Worm (Caenorhabditis elegans): ENCODE measurements around the gene nhr-27.

nhr-27 gene

DNA sequence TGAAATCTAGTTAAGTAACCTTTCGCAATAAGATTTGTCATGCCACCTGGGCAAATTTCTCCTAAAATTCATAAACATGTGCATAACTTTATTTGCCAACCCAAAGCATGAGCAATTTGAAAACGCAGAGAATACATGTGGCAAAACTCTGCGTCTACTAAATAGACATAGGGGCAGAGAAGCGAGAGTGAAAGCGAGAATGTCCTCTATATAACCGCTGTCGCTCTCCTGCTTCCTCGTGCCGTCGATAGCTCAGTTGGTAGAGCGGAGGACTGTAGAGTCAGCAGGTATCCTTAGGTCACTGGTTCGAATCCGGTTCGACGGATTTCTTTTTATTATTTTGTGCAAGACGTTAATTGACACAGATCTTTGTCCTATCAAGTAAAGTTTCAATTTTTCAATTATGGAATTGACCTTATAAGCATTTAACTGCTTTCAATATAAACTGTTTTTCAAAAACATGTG, 143.1 kb downstream of the nhr-27 start (continued):
- TF ChIP-seq dmd-8 (GFP tag; IDR thresholded peaks at IDR 0.05) (peak; percentile 93), lin-38 (GFP tag; IDR thresholded peaks at IDR 0.05) (peak; percentile 80), ceh-44 (GFP tag; IDR thresholded peaks at IDR 0.05) (peak; percentile 94), lin-15B (tag; optimal IDR thresholded peaks at IDR 0.05) (no peak), unc-62 (GFP tag; optimal IDR thresholded peaks at IDR 0.05 in 1 of 2) (peak in 1 of 2 experiments; percentile 90), unc-62 (tag; optimal IDR thresholded peaks at IDR 0.05) (no peak), nhr-6 (tag; optimal IDR thresholded peaks at IDR 0.05) (peak; percentile 32), fos-1 (tag; optimal IDR thresholded peaks at IDR 0.05) (no peak), F26F4.8 (GFP tag; conservative IDR thresholded peaks at IDR 0.05) (peak; percentile 86), dmd-6 (GFP tag; IDR thresholded peaks at IDR 0.05) (peak; percentile 70), lir-3 (tag; optimal IDR thresholded peaks at IDR 0.05) (peak; percentile 63), nhr-42 (GFP tag; IDR thresholded peaks at IDR 0.05) (peak; percentile 86), nhr-48 (tag; optimal IDR thresholded peaks at IDR 0.05) (peak; percentile 82), madf-9 (GFP tag; conservative IDR thresholded peaks at IDR 0.05) (peak; percentile 76), nhr-41 (GFP tag; IDR thresholded peaks at IDR 0.05) (peak; percentile 92), pha-4 (GFP tag; IDR thresholded peaks at IDR 0.05) (peak; percentile 95), pha-4 (tag; optimal IDR thresholded peaks at IDR 0.05) (no peak), snpc-4 (tag; optimal IDR thresholded peaks at IDR 0.05) (no peak), nhr-11 (tag; optimal IDR thresholded peaks at IDR 0.05) (peak; percentile 61), lin-13 (GFP tag; optimal IDR thresholded peaks at IDR 0.05) (peak; percentile 20), Y5F2A.4 (GFP tag; optimal IDR thresholded peaks at IDR 0.05) (peak; percentile 65), unc-39 (tag; optimal IDR thresholded peaks at IDR 0.05) (no peak), spr-3 (GFP tag; optimal IDR thresholded peaks at IDR 0.05) (peak; percentile 66), zfp-3 (GFP tag; conservative IDR thresholded peaks at IDR 0.05) (peak; percentile 58; the same call in 1 of the 2 replicates), nhr-77 (tag; optimal IDR thresholded peaks at IDR 0.05) (no peak), mep-1 (tag; optimal IDR thresholded peaks at IDR 0.05) (peak; percentile 85), rbr-2 (tag; optimal IDR thresholded peaks at IDR 0.05) (peak; percentile 86), jun-1 (tag; optimal IDR thresholded peaks at IDR 0.05) (no peak), F44E2.7 (GFP tag; IDR thresholded peaks at IDR 0.05) (peak; percentile 95), daf-12 (tag; optimal IDR thresholded peaks at IDR 0.05) (no peak), saeg-2 (GFP tag; IDR thresholded peaks at IDR 0.05) (peak; percentile 77), vab-7 (GFP tag; IDR thresholded peaks at IDR 0.05) (peak; percentile 95), ctbp-1 (GFP tag; IDR thresholded peaks at IDR 0.05) (peak; percentile 94), zag-1 (tag; optimal IDR thresholded peaks at IDR 0.05) (no peak), mdt-29 (GFP tag; IDR thresholded peaks at IDR 0.05) (peak; percentile 86), ztf-7 (tag; optimal IDR thresholded peaks at IDR 0.05) (peak; percentile 54), ceh-82 (tag; optimal IDR thresholded peaks at IDR 0.05) (no peak), lin-1 (GFP tag; IDR thresholded peaks at IDR 0.05) (peak; percentile 91), F37D6.2 (tag; optimal IDR thresholded peaks at IDR 0.05) (peak; percentile 75), nhr-76 (tag; optimal IDR thresholded peaks at IDR 0.05) (no peak), zip-11 (GFP tag; IDR thresholded peaks at IDR 0.05) (peak; percentile 79; the same call in 1 of the 2 replicates), Y75B8A.6 (GFP tag; IDR thresholded peaks at IDR 0.05) (peak; percentile 92), aly-2 (tag; optimal IDR thresholded peaks at IDR 0.05) (no peak), Y105C5A.15 (GFP tag; IDR thresholded peaks at IDR 0.05) (peak; percentile 97)

DNA sequence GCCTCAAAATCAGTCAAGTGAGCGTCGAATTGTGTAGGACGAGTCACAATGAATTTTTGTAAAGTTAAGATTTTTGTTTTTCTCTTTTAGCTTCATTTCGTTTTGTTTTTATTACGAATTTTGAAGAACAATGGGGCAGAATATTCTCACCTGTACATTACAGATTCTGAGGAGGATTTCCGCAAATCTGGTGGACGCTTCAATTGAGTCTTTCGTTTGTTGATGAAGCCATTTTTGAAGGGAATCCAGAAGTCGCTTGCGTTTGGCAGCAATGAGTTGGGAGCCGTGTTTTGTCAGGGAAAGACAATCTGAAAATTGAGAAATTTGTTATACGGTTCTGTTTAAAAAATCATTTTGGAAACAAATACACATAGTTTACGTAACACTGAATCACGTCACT, 143.7 kb downstream of the nhr-27 start:
- TF ChIP-seq dmd-8 (GFP tag; IDR thresholded peaks at IDR 0.05) (no peak), attf-4 (tag; optimal IDR thresholded peaks at IDR 0.05) (no peak), ceh-32 (tag; optimal IDR thresholded peaks at IDR 0.05; ENCODE audit: poor library complexity) (no peak), dmd-6 (GFP tag; IDR thresholded peaks at IDR 0.05) (no peak), dve-1 (tag; optimal IDR thresholded peaks at IDR 0.05; ENCODE audit: insufficient read depth) (no peak), spr-1 (tag; optimal IDR thresholded peaks at IDR 0.05) (no peak), arid-1 (GFP tag; conservative IDR thresholded peaks at IDR 0.05) (no peak)
